4 fruit fly cellular contexts compared by ENCODE assay signal in genomic region chrX:13410887-13411286, dm6.
TF ChIP-seq lines count a peak whose summit lies in the region.

No protein-coding gene starts in this region.

- no peak for TF ChIP-seq CTCF in whole organism, embryonic (GFP tag; optimal IDR thresholded peaks at IDR 0.05; lab: Kevin White, UChicago)

TF ChIP-seq in whole organism, adult, 20 proteins besides CTCF, POLR2A, EP300 and RAD21:
- TF ChIP-seq CG1620 (GFP tag; optimal IDR thresholded peaks at IDR 0.05; lab: Kevin White, UChicago) (peak; percentile 4), cic (GFP tag; optimal IDR thresholded peaks at IDR 0.05; lab: Kevin White, UChicago) (no peak), CG12768 (GFP tag; optimal IDR thresholded peaks at IDR 0.05; lab: Kevin White, UChicago) (no peak), tj (GFP tag; optimal IDR thresholded peaks at IDR 0.05; lab: Kevin White, UChicago) (no peak), CG7101 (tag; optimal IDR thresholded peaks at IDR 0.05; lab: Kevin White, UChicago) (peak; percentile 14)
TF ChIP-seq in whole organism, adult: peak in this region for 2.

TF ChIP-seq in whole organism, embryonic, 481 proteins besides CTCF, POLR2A, EP300 and RAD21:
- TF ChIP-seq CG17568 (GFP tag; optimal IDR thresholded peaks at IDR 0.05; lab: Kevin White, UChicago) (no peak), Med (GFP tag; lab: Kevin White, UChicago) (peak; percentile 4), CG2889 (GFP tag; IDR thresholded peaks at IDR 0.05; lab: Robert Waterston, UW) (no peak), vnd (GFP tag; IDR thresholded peaks at IDR 0.05; lab: Robert Waterston, UW; ENCODE audit: partially characterized antibody) (no peak), CG7372 (GFP tag; IDR thresholded peaks at IDR 0.05; lab: Robert Waterston, UW) (no peak), nom (GFP tag; optimal IDR thresholded peaks at IDR 0.05; lab: Kevin White, UChicago) (no peak), sens (GFP tag; lab: Kevin White, UChicago) (peak; percentile 35), danr (GFP tag; IDR thresholded peaks at IDR 0.05; lab: Robert Waterston, UW) (no peak), chif (GFP tag; optimal IDR thresholded peaks at IDR 0.05; lab: Kevin White, UChicago) (no peak), mirr (GFP tag; optimal IDR thresholded peaks at IDR 0.05; lab: Kevin White, UChicago) (no peak), CG3407 (GFP tag; optimal IDR thresholded peaks at IDR 0.05; lab: Kevin White, UChicago) (no peak), ase (GFP tag; IDR thresholded peaks at IDR 0.05; lab: Robert Waterston, UW) (no peak), CG12744 (GFP tag; optimal IDR thresholded peaks at IDR 0.05; lab: Kevin White, UChicago) (no peak), CG9609 (GFP tag; optimal IDR thresholded peaks at IDR 0.05; lab: Kevin White, UChicago) (no peak), pum (GFP tag; optimal IDR thresholded peaks at IDR 0.05; lab: Kevin White, UChicago) (no peak), zen (tag; optimal IDR thresholded peaks at IDR 0.05; lab: Kevin White, UChicago) (no peak), onecut (GFP tag; IDR thresholded peaks at IDR 0.05; lab: Robert Waterston, UW) (no peak), row (GFP tag; IDR thresholded peaks at IDR 0.05; lab: Robert Waterston, UW) (no peak)

TF ChIP-seq in whole organism, prepupa, 60 proteins besides CTCF, POLR2A, EP300 and RAD21:
- TF ChIP-seq CG6163 (GFP tag; IDR thresholded peaks at IDR 0.05; lab: Robert Waterston, UW) = 0 out of 3 replicates have a peak, but pooled peaks have one; percentile 7
- TF ChIP-seq pdm3 (GFP tag; optimal IDR thresholded peaks at IDR 0.05; lab: Kevin White, UChicago) = no peak
- TF ChIP-seq CG6808 (GFP tag; optimal IDR thresholded peaks at IDR 0.05; lab: Kevin White, UChicago) = peak; percentile 97
- peak; percentile 53 for TF ChIP-seq fkh (GFP tag; optimal IDR thresholded peaks at IDR 0.05; lab: Kevin White, UChicago)
- peak in 1 of 2 experiments; percentile 47 for TF ChIP-seq ss (GFP tag; optimal IDR thresholded peaks at IDR 0.05; lab: Kevin White, UChicago)
- no peak for TF ChIP-seq Ets21C (GFP tag; optimal IDR thresholded peaks at IDR 0.05; lab: Kevin White, UChicago)
- peak; percentile 23 for TF ChIP-seq net (GFP tag; optimal IDR thresholded peaks at IDR 0.05; lab: Kevin White, UChicago)
- no peak for TF ChIP-seq CG11762 (GFP tag; optimal IDR thresholded peaks at IDR 0.05; lab: Kevin White, UChicago; ENCODE audit: insufficient read depth)
- TF ChIP-seq esn (GFP tag; optimal IDR thresholded peaks at IDR 0.05; lab: Kevin White, UChicago) = peak; percentile 3
- peak; percentile 63 for TF ChIP-seq Eip78C (GFP tag; lab: Kevin White, UChicago)
TF ChIP-seq in whole organism, prepupa: peak in this region for 7.

TF ChIP-seq in whole organism, wandering third instar larva, 38 proteins besides CTCF, POLR2A, EP300 and RAD21:
- TF ChIP-seq Sp1 (GFP tag; optimal IDR thresholded peaks at IDR 0.05; lab: Kevin White, UChicago) (no peak), CG32264 (GFP tag; optimal IDR thresholded peaks at IDR 0.05; lab: Kevin White, UChicago) (no peak), h (GFP tag; optimal IDR thresholded peaks at IDR 0.05; lab: Kevin White, UChicago) (peak; percentile 5)
